Worm (Caenorhabditis elegans) whole organism, mixed stage, embryonic: ENCODE data around the gene F15B9.10.
A peak's percentile ranks its signal among the peaks of the same experiment; 100 is the strongest.

Experiments
- M03D4.4 ChIP-seq: sonication (generic microtip); optimal IDR thresholded peaks from 2 replicates; lab custom pipeline; 2017; ENCODE audit warnings: mild to moderate bottlenecking, missing genetic modification characterization, missing compliant biosample characterization
- blmp-1 ChIP-seq: fragments of 150-350 bp; optimal IDR thresholded peaks from 2 replicates; lab custom pipeline; 2014; ENCODE audit warnings: missing biosample characterization, missing genetic modification characterization
- ceh-39 ChIP-seq: fragments of 150-350 bp; optimal IDR thresholded peaks from 2 replicates; lab custom pipeline; 2014; ENCODE audit warnings: missing biosample characterization, missing genetic modification characterization
- ceh-43 ChIP-seq: fragments of 200-800 bp; sonication (Bioruptor generic); optimal IDR thresholded peaks from 2 replicates; lab custom pipeline; 2018; ENCODE audit warnings: mild to moderate bottlenecking, missing genetic modification characterization, moderate library complexity, missing compliant biosample characterization
- ces-1 ChIP-seq: fragments of 150-350 bp; optimal IDR thresholded peaks from 2 replicates; lab custom pipeline; 2014; ENCODE audit warnings: missing biosample characterization, missing genetic modification reagents, missing genetic modification characterization
- cnd-1 ChIP-seq: fragments of 200-800 bp; sonication (Bioruptor generic); optimal IDR thresholded peaks from 2 replicates; lab custom pipeline; 2018; ENCODE audit warnings: mild to moderate bottlenecking, missing genetic modification characterization, missing compliant biosample characterization
- drap-1 ChIP-seq: fragments of 200-800 bp; sonication (Bioruptor generic); optimal IDR thresholded peaks from 3 replicates; lab custom pipeline; 2018; ENCODE audit warnings: mild to moderate bottlenecking, missing genetic modification characterization, missing compliant biosample characterization
- elt-3 ChIP-seq: fragments of 150-350 bp; optimal IDR thresholded peaks from 2 replicates; lab custom pipeline; 2014; ENCODE audit warnings: missing biosample characterization, missing genetic modification characterization
- flh-1 ChIP-seq: fragments of 200-800 bp; sonication (Bioruptor generic); optimal IDR thresholded peaks from 2 replicates; lab custom pipeline; 2018; ENCODE audit warnings: mild to moderate bottlenecking, missing genetic modification characterization, moderate library complexity, missing compliant biosample characterization
- ham-2 ChIP-seq: fragments of 200-800 bp; sonication (Bioruptor generic); optimal IDR thresholded peaks from 2 replicates; lab custom pipeline; 2018; ENCODE audit warnings: mild to moderate bottlenecking, missing genetic modification characterization, missing compliant biosample characterization
- hlh-1 ChIP-seq: fragments of 150-350 bp; optimal IDR thresholded peaks from 2 replicates; lab custom pipeline; 2014; ENCODE audit warnings: missing biosample characterization, missing genetic modification reagents, missing genetic modification characterization
- lin-32 ChIP-seq: fragments of 200-800 bp; sonication (Bioruptor generic); optimal IDR thresholded peaks from 2 replicates; lab custom pipeline; 2018; ENCODE audit warnings: mild to moderate bottlenecking, missing genetic modification characterization, missing compliant biosample characterization
- lsy-2 ChIP-seq: fragments of 150-350 bp; optimal IDR thresholded peaks from 2 replicates; lab custom pipeline; 2014; ENCODE audit warnings: missing biosample characterization, missing genetic modification characterization
- mab-5 ChIP-seq: fragments of 150-350 bp; optimal IDR thresholded peaks from 2 replicates; lab custom pipeline; 2014; ENCODE audit warnings: missing biosample characterization, missing genetic modification characterization
- mls-2 ChIP-seq: sonication (generic microtip); optimal IDR thresholded peaks from 2 replicates; lab custom pipeline; 2016; ENCODE audit warnings: mild to moderate bottlenecking, missing genetic modification characterization, moderate library complexity, missing compliant biosample characterization
- nhr-12 ChIP-seq: fragments of 150-350 bp; optimal IDR thresholded peaks from 2 replicates; lab custom pipeline; 2014; ENCODE audit warnings: missing biosample characterization, missing genetic modification characterization
- nhr-2 ChIP-seq: fragments of 150-350 bp; optimal IDR thresholded peaks from 2 replicates; lab custom pipeline; 2014; ENCODE audit warnings: missing biosample characterization, missing genetic modification characterization
- nhr-28 ChIP-seq: fragments of 150-350 bp; optimal IDR thresholded peaks from 2 replicates; lab custom pipeline; 2014; ENCODE audit warnings: missing biosample characterization, missing genetic modification characterization
- nhr-76 ChIP-seq: sonication (generic microtip); optimal IDR thresholded peaks from 2 replicates; lab custom pipeline; 2017; ENCODE audit warnings: missing biosample characterization, missing genetic modification characterization
- pha-4 ChIP-seq: fragments of 150-350 bp; optimal IDR thresholded peaks from 2 replicates; lab custom pipeline; 2018; ENCODE audit warnings: missing biosample characterization, missing genetic modification reagents, missing genetic modification characterization
- sem-2 ChIP-seq: fragments of 200-800 bp; sonication (Bioruptor generic); optimal IDR thresholded peaks from 2 replicates; lab custom pipeline; 2018; ENCODE audit warnings: mild to moderate bottlenecking, missing genetic modification characterization, missing compliant biosample characterization
- sptf-1 ChIP-seq: sonication (generic microtip); optimal IDR thresholded peaks from 2 replicates; lab custom pipeline; 2017; ENCODE audit warnings: mild to moderate bottlenecking, missing genetic modification characterization, moderate library complexity, missing compliant biosample characterization
- tbx-8 ChIP-seq: fragments of 200-800 bp; sonication (Bioruptor generic); optimal IDR thresholded peaks from 2 replicates; lab custom pipeline; 2018; ENCODE audit warnings: mild to moderate bottlenecking, missing genetic modification characterization, moderate library complexity, missing compliant biosample characterization
- unc-39 ChIP-seq: fragments of 150-350 bp; optimal IDR thresholded peaks from 2 replicates; lab custom pipeline; 2014; ENCODE audit warnings: missing biosample characterization, missing genetic modification characterization
- unc-62 ChIP-seq: fragments of 150-350 bp; optimal IDR thresholded peaks from 2 replicates; lab custom pipeline; 2014; ENCODE audit warnings: missing biosample characterization, missing genetic modification reagents, missing genetic modification characterization

The F15B9.10 gene

DNA sequence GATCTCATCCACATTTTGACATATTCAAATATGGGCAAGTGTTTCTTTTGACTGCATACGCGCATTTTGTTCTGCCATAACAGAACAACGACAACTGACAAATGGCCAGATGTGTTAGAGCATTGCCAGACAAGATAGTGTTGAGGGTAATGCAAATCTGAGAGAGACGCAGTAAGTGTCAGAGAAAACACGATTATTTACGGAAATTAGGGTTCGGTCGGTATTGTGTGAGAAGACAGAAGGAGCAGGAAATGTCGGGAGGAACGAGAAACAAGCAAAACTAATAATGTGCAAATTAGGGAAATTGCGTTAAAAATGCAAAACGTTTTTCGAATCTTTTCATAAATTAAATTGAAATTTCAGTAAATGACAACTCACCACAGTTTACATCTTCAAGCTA is 15.8 kb upstream of the F15B9.10 start:
- peak; percentile 100 for TF ChIP-seq ces-1 (GFP tag; lab: Kevin White, UChicago)
- no peak for TF ChIP-seq unc-39
- peak; percentile 10 for TF ChIP-seq nhr-2 (tag; lab: Kevin White, UChicago)
- TF ChIP-seq unc-62 (GFP tag; lab: Kevin White, UChicago): peak; percentile 45
- peak; percentile 5 for TF ChIP-seq hlh-1
- TF ChIP-seq sptf-1 (tag; lab: Kevin White, UChicago): no peak
- peak; percentile 64 for TF ChIP-seq cnd-1 (tag; lab: Kevin White, UChicago)

DNA sequence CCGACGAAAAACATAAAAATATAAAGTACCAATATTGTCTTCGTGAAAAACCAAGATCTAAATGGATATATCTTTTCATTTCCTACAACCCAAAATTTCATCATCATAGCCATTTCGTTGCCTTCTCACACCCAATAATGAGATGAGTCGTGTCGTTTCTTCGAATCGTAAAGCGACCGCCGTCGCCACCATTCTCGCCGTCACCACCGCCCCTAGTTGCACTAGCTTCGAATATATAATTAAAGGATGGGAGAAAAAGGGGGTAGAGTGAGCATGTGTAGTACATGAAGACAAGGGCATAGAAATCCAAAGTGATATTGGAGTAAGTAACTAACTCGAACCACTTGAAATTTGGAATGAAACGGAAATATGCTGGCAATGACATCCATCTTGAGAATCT is 13.5 kb upstream of the F15B9.10 start:
- TF ChIP-seq tbx-8 (GFP tag; lab: Kevin White, UChicago): no peak
- peak; percentile 91 for TF ChIP-seq ces-1 (GFP tag; lab: Kevin White, UChicago)

ce11 chrV:13021540-13021939 is 12.8 kb upstream of the F15B9.10 start:
- TF ChIP-seq nhr-12 (tag; lab: Kevin White, UChicago): no peak
- no peak for TF ChIP-seq sem-2
- no peak for TF ChIP-seq pha-4
- TF ChIP-seq lin-32 (GFP tag; lab: Kevin White, UChicago): peak; percentile 94
- no peak for TF ChIP-seq mab-5 (tag; lab: Kevin White, UChicago)
- no peak for TF ChIP-seq ham-2 (GFP tag; lab: Kevin White, UChicago)
- TF ChIP-seq sptf-1 (tag; lab: Kevin White, UChicago): no peak
- TF ChIP-seq cnd-1 (tag; lab: Kevin White, UChicago): peak; percentile 89
- TF ChIP-seq blmp-1: no peak
- no peak for TF ChIP-seq mls-2 (tag; lab: Kevin White, UChicago)
- TF ChIP-seq ceh-39 (tag; lab: Kevin White, UChicago): no peak
- no peak for TF ChIP-seq elt-3 (tag; lab: Kevin White, UChicago)

DNA sequence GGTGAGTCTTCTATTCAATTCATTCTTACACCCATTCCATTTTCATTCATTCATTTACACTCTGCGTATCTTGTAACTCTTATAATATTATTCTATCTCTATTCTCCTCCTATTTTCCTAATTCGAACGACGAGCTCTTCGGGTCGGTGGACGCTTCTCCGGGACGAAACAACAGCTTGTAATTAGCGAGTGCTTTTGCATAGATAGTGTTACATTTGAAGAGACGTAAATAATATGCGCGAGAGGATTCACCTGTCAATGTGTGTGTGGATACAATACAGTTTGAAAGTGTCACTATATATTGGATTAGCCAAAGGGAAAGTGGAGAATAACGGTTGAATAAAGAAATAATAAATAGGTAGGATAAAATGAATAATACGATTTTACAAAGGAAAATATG is 11.9 kb upstream of the F15B9.10 start:
- TF ChIP-seq unc-39 (no peak), M03D4.4 (no peak), ceh-43 (no peak), ham-2 (GFP tag; lab: Kevin White, UChicago) (peak; percentile 66), cnd-1 (tag; lab: Kevin White, UChicago) (peak; percentile 40), flh-1 (GFP tag; lab: Kevin White, UChicago) (no peak), nhr-76 (no peak), ces-1 (GFP tag; lab: Kevin White, UChicago) (peak; percentile 69), mls-2 (tag; lab: Kevin White, UChicago) (peak; percentile 16)

ce11 chrV:13020014-13020413 is 11.3 kb upstream of the F15B9.10 start:
- TF ChIP-seq elt-3 (tag; lab: Kevin White, UChicago): no peak
- no peak for TF ChIP-seq lsy-2
- TF ChIP-seq ces-1 (GFP tag; lab: Kevin White, UChicago): peak; percentile 83
- TF ChIP-seq pha-4: no peak
- TF ChIP-seq drap-1 (GFP tag; lab: Kevin White, UChicago): no peak
- TF ChIP-seq nhr-12 (tag; lab: Kevin White, UChicago): no peak
- TF ChIP-seq ceh-39 (tag; lab: Kevin White, UChicago): no peak

- TF ChIP-seq nhr-28 (tag; lab: Kevin White, UChicago) (no peak), sptf-1 (tag; lab: Kevin White, UChicago) (peak; percentile 21), cnd-1 (tag; lab: Kevin White, UChicago) (peak; percentile 37), ham-2 (GFP tag; lab: Kevin White, UChicago) (no peak)
Measured at ce11 chrV:13018761-13019160, 10.0 kb upstream of the F15B9.10 start, which contains the start of gene fmi-1. TSS of gene fmi-1 (plus strand) at chrV:13019061.

DNA sequence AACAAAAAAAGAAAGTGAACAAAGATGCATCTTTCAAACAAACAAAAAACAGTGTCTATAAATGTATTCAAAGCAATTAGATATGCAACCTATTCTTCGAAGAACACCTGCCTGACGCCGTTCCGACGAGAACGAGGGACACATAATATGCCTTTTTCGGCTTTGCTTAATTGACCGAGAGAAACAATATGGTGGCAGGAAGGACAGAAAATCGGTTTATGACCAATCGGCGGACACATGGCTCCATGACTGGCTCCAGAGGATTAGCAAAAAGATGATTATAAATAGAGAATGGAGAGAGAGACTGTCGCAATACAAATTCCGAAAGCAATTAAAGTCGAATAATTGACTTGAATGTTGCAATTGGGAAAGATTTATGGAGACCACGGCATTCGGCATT is 9.5 kb upstream of the F15B9.10 start:
- TF ChIP-seq nhr-2 (tag; lab: Kevin White, UChicago): peak; percentile 14
- TF ChIP-seq tbx-8 (GFP tag; lab: Kevin White, UChicago): no peak
- TF ChIP-seq lin-32 (GFP tag; lab: Kevin White, UChicago): peak; percentile 47
- TF ChIP-seq ces-1 (GFP tag; lab: Kevin White, UChicago): peak; percentile 86
- peak; percentile 36 for TF ChIP-seq ceh-43
- TF ChIP-seq, all 35 proteins: peak for 4

DNA sequence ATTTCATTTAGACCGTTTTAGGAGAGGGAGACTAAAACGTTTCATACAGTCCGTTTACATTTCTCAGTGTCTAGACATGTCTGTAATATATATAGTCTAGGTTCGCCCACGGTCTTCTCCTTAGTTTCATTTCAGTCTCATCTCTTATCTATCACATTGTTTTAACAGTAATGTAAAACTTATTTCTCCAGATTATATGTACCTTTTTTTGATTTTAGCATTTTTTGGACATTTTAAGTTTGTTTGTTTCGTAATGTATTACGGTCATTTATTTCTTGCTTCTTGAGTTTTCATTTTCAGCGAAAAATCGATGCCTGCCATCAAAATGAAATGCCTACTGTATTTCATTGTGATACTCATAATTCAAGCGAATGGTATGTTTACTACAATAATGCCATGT is 5.1 kb upstream of the F15B9.10 start, which contains the start of gene F15B9.6:
Gene F15B9.6 (plus strand): TSS at position 301 of the 400 bp plus-strand sequence.
- no peak for TF ChIP-seq unc-39
